Fruit fly (Drosophila melanogaster) whole organism, embryonic: ENCODE measurements around the gene caup.

Experiments
- Aef1 ChIP-seq: fragments of 200-800 bp; sonication (Bioruptor generic); IDR thresholded peaks from 3 replicates; pipeline ENCODE4 v1.3.6; 2022; ENCODE audit warnings: missing biosample characterization, missing genetic modification characterization
- Asciz ChIP-seq: fragments of 200-800 bp; sonication (Bioruptor generic); optimal IDR thresholded peaks from 2 replicates; lab custom pipeline; 2017; ENCODE audit warnings: missing biosample characterization, mild to moderate bottlenecking, missing genetic modification characterization, missing genetic modification reagents
- B-H2 ChIP-seq: fragments of 200-800 bp; sonication (Bioruptor generic); optimal IDR thresholded peaks from 2 replicates; lab custom pipeline; 2018; ENCODE audit warnings: missing biosample characterization, mild to moderate bottlenecking, missing genetic modification characterization
- CG12769 ChIP-seq: fragments of 200-800 bp; sonication (Bioruptor generic); optimal IDR thresholded peaks from 2 replicates; lab custom pipeline; 2019; ENCODE audit warnings: missing biosample characterization, mild to moderate bottlenecking, missing genetic modification characterization, moderate library complexity
- CG1602 ChIP-seq: fragments of 200-800 bp; sonication (Bioruptor generic); optimal IDR thresholded peaks from 3 replicates; lab custom pipeline; 2016; ENCODE audit warnings: missing biosample characterization, missing genetic modification characterization
- CG1647 ChIP-seq: fragments of 200-800 bp; sonication (Bioruptor generic); optimal IDR thresholded peaks from 3 replicates; lab custom pipeline; 2016; ENCODE audit warnings: missing biosample characterization, missing genetic modification characterization
- CG16815 ChIP-seq: fragments of 200-800 bp; sonication (Bioruptor generic); optimal IDR thresholded peaks from 3 replicates; lab custom pipeline; 2017; ENCODE audit warnings: missing biosample characterization, mild to moderate bottlenecking, missing genetic modification characterization
- CG17359 ChIP-seq: fragments of 200-800 bp; sonication (Bioruptor generic); optimal IDR thresholded peaks from 3 replicates; lab custom pipeline; 2018; ENCODE audit warnings: missing biosample characterization, mild to moderate bottlenecking, missing genetic modification characterization, moderate library complexity
- CG17829 ChIP-seq: fragments of 200-800 bp; optimal IDR thresholded peaks from 2 replicates; lab custom pipeline; 2019; ENCODE audit warnings: missing biosample characterization, mild to moderate bottlenecking, missing genetic modification characterization, moderate library complexity
- CG3065 ChIP-seq: fragments of 200-800 bp; sonication (Bioruptor generic); optimal IDR thresholded peaks from 2 replicates; lab custom pipeline; 2016; ENCODE audit warnings: missing biosample characterization, missing genetic modification characterization
- CG31441 ChIP-seq: fragments of 200-800 bp; sonication (Bioruptor generic); IDR thresholded peaks from 2 replicates; pipeline ENCODE4 v1.3.6; 2022; ENCODE audit warnings: missing biosample characterization, missing genetic modification characterization
- CG33557 ChIP-seq: fragments of 200-800 bp; sonication (Bioruptor generic); optimal IDR thresholded peaks from 2 replicates; lab custom pipeline; 2019; ENCODE audit warnings: missing biosample characterization, mild to moderate bottlenecking, missing genetic modification characterization, moderate library complexity
- CG3847 ChIP-seq: fragments of 200-800 bp; sonication (Bioruptor generic); IDR thresholded peaks from 2 replicates; pipeline ENCODE4 v1.3.6; 2022; ENCODE audit warnings: missing biosample characterization, missing genetic modification characterization
- CG4404 ChIP-seq: fragments of 200-800 bp; sonication (Bioruptor generic); IDR thresholded peaks from 2 replicates; pipeline ENCODE4 v1.3.6; 2022; ENCODE audit warnings: missing biosample characterization, missing genetic modification characterization
- CG4617 ChIP-seq: fragments of 200-800 bp; sonication (Bioruptor generic); optimal IDR thresholded peaks from 3 replicates; lab custom pipeline; 2016; ENCODE audit warnings: missing biosample characterization, missing genetic modification characterization, borderline replicate concordance
- CG4820 ChIP-seq: fragments of 200-800 bp; sonication (Bioruptor generic); optimal IDR thresholded peaks from 3 replicates; lab custom pipeline; 2016; ENCODE audit warnings: missing biosample characterization, missing genetic modification characterization
- CG9797 ChIP-seq: fragments of 200-800 bp; sonication (Bioruptor generic); optimal IDR thresholded peaks from 3 replicates; lab custom pipeline; 2018; ENCODE audit warnings: missing biosample characterization, mild to moderate bottlenecking, missing genetic modification characterization
- CkIIα-i1 ChIP-seq: fragments of 200-800 bp; sonication (Bioruptor generic); IDR thresholded peaks from 2 replicates; pipeline ENCODE4 v1.3.6; 2022; ENCODE audit warnings: missing biosample characterization, missing genetic modification characterization
- D19A ChIP-seq: fragments of 200-800 bp; optimal IDR thresholded peaks from 3 replicates; lab custom pipeline; 2019; ENCODE audit warnings: missing biosample characterization, mild to moderate bottlenecking, missing genetic modification characterization, moderate library complexity
- Ets65A ChIP-seq: fragments of 200-800 bp; sonication (Bioruptor generic); peaks from one replicate; lab custom pipeline; 2016; ENCODE audit warnings: missing biosample characterization, missing genetic modification characterization
- Fer1 ChIP-seq: fragments of 200-800 bp; sonication (Bioruptor generic); optimal IDR thresholded peaks from 2 replicates; lab custom pipeline; 2017; ENCODE audit warnings: missing biosample characterization, mild to moderate bottlenecking, missing genetic modification characterization
- Fer3 ChIP-seq: fragments of 200-800 bp; sonication (Bioruptor generic); optimal IDR thresholded peaks from 2 replicates; lab custom pipeline; 2018; ENCODE audit warnings: missing biosample characterization, mild to moderate bottlenecking, missing genetic modification characterization, moderate library complexity
- Meics ChIP-seq: fragments of 200-800 bp; sonication (Bioruptor generic); optimal IDR thresholded peaks from 2 replicates; lab custom pipeline; 2017; ENCODE audit warnings: missing biosample characterization, mild to moderate bottlenecking, missing genetic modification characterization
- Optix ChIP-seq: fragments of 200-800 bp; sonication (Bioruptor generic); IDR thresholded peaks from 3 replicates; pipeline ENCODE4 v1.3.6; 2022; ENCODE audit warnings: missing biosample characterization, missing genetic modification characterization
- Ravus ChIP-seq: fragments of 200-800 bp; sonication (Bioruptor generic); IDR thresholded peaks from 2 replicates; pipeline ENCODE4 v1.3.6; 2022; ENCODE audit warnings: missing biosample characterization, missing genetic modification characterization
- ato ChIP-seq: fragments of 200-800 bp; sonication (Bioruptor generic); IDR thresholded peaks from 2 replicates; pipeline ENCODE4 v1.3.6; 2022; ENCODE audit warnings: missing biosample characterization, missing genetic modification characterization; ENCODE audit not compliant: partially characterized antibody
- bcd ChIP-seq: fragments of 200-800 bp; sonication (Bioruptor generic); optimal IDR thresholded peaks from 2 replicates; lab custom pipeline; 2017; ENCODE audit warnings: missing biosample characterization, mild to moderate bottlenecking, missing genetic modification characterization
- caup ChIP-seq: fragments of 200-800 bp; sonication (Bioruptor generic); optimal IDR thresholded peaks from 3 replicates; lab custom pipeline; 2017; ENCODE audit warnings: missing biosample characterization, mild to moderate bottlenecking, missing genetic modification characterization, moderate library complexity; ENCODE audit not compliant: severe bottlenecking
- chn ChIP-seq: fragments of 200-800 bp; sonication (Bioruptor generic); optimal IDR thresholded peaks from 2 replicates; lab custom pipeline; 2016; ENCODE audit warnings: missing biosample characterization, missing genetic modification characterization
- ci ChIP-seq: fragments of 200-800 bp; sonication (Bioruptor generic); IDR thresholded peaks from 3 replicates; pipeline ENCODE4 v1.3.6; 2022; ENCODE audit warnings: missing biosample characterization, missing genetic modification characterization
- crc ChIP-seq: fragments of 200-800 bp; sonication (Bioruptor generic); optimal IDR thresholded peaks from 2 replicates; lab custom pipeline; 2016; ENCODE audit warnings: missing biosample characterization, missing genetic modification characterization
- crol ChIP-seq: fragments of 200-800 bp; sonication (Bioruptor generic); IDR thresholded peaks from 2 replicates; pipeline ENCODE4 v1.3.6; 2022; ENCODE audit warnings: missing biosample characterization, missing genetic modification characterization
- danr ChIP-seq: fragments of 200-800 bp; sonication (Bioruptor generic); IDR thresholded peaks from 2 replicates; pipeline ENCODE4 v1.3.6; 2022; ENCODE audit warnings: missing biosample characterization, missing genetic modification characterization
- dimm ChIP-seq: fragments of 200-800 bp; sonication (Bioruptor generic); IDR thresholded peaks from 2 replicates; pipeline ENCODE4 v1.3.6; 2022; ENCODE audit warnings: missing biosample characterization, missing genetic modification characterization
- exex ChIP-seq: fragments of 200-800 bp; sonication (Bioruptor generic); optimal IDR thresholded peaks from 4 replicates; lab custom pipeline; 2018; ENCODE audit warnings: missing biosample characterization, mild to moderate bottlenecking, missing genetic modification characterization, moderate library complexity
- grau ChIP-seq: fragments of 200-800 bp; optimal IDR thresholded peaks from 3 replicates; lab custom pipeline; 2019; ENCODE audit warnings: missing biosample characterization, mild to moderate bottlenecking, missing genetic modification characterization, moderate library complexity
- kni ChIP-seq: fragments of 200-800 bp; sonication (Bioruptor generic); optimal IDR thresholded peaks from 3 replicates; lab custom pipeline; 2017; ENCODE audit warnings: mild to moderate bottlenecking, missing biosample characterization, missing genetic modification reagents, missing genetic modification characterization
- lola ChIP-seq, 3 experiments: fragments of >200 bp in 2 of 3; fragments of 200-800 bp in 1 of 3; sonication (Bioruptor generic) in 1 of 3; optimal IDR thresholded peaks; 2 replicates each; lab custom pipeline; 2017 to 2019; ENCODE audit warnings: missing biosample characterization in 3 of 3, missing genetic modification characterization in 3 of 3, mild to moderate bottlenecking in 1 of 3, moderate library complexity in 1 of 3
- mirr ChIP-seq: fragments of 200-800 bp; sonication (Bioruptor generic); optimal IDR thresholded peaks from 3 replicates; lab custom pipeline; 2018; ENCODE audit warnings: missing biosample characterization, mild to moderate bottlenecking, missing genetic modification characterization
- nerfin-1 ChIP-seq: fragments of 200-800 bp; sonication (Bioruptor generic); optimal IDR thresholded peaks from 3 replicates; lab custom pipeline; 2019; ENCODE audit warnings: missing biosample characterization, mild to moderate bottlenecking, missing genetic modification characterization, moderate library complexity
- nmo ChIP-seq: fragments of 200-800 bp; sonication (Bioruptor generic); optimal IDR thresholded peaks from 2 replicates; lab custom pipeline; 2018; ENCODE audit warnings: missing biosample characterization, mild to moderate bottlenecking, missing genetic modification characterization, moderate library complexity
- oc ChIP-seq: fragments of 200-800 bp; sonication (Bioruptor generic); optimal IDR thresholded peaks from 2 replicates; lab custom pipeline; 2018; ENCODE audit warnings: missing biosample characterization, mild to moderate bottlenecking, missing genetic modification characterization, moderate library complexity
- pho ChIP-seq: fragments of 200-800 bp; sonication (Bioruptor generic); optimal IDR thresholded peaks from 2 replicates; lab custom pipeline; 2016; ENCODE audit warnings: missing biosample characterization, missing genetic modification characterization
- sens-2 ChIP-seq: fragments of 200-800 bp; sonication (Bioruptor generic); IDR thresholded peaks from 2 replicates; pipeline ENCODE4 v1.3.6; 2022; ENCODE audit warnings: missing biosample characterization, missing genetic modification characterization
- tgo ChIP-seq: fragments of 200-800 bp; sonication (Bioruptor generic); IDR thresholded peaks from 3 replicates; pipeline ENCODE4 v1.3.6; 2022; ENCODE audit warnings: missing biosample characterization, missing genetic modification characterization
- tin ChIP-seq: fragments of 200-800 bp; sonication (Bioruptor generic); optimal IDR thresholded peaks from 3 replicates; lab custom pipeline; 2016; ENCODE audit warnings: missing biosample characterization, missing genetic modification characterization
- vvl ChIP-seq: fragments of 200-800 bp; sonication (Bioruptor generic); IDR thresholded peaks from 2 replicates; pipeline ENCODE4 v1.3.6; 2022; ENCODE audit warnings: missing biosample characterization, missing genetic modification characterization
- zf30C ChIP-seq: fragments of 200-800 bp; sonication (Bioruptor generic); optimal IDR thresholded peaks from 3 replicates; lab custom pipeline; 2018; ENCODE audit warnings: missing biosample characterization, mild to moderate bottlenecking, missing genetic modification characterization

The caup gene

dm6 chr3L:12572366-12572765 is 37.1 kb upstream of the caup start, which contains the start of gene sowah (continued):
- TF ChIP-seq nerfin-1 = peak; percentile 43
- TF ChIP-seq CG1647 (GFP tag; lab: Kevin White, UChicago) = peak; percentile 16
- TF ChIP-seq crc (GFP tag; lab: Kevin White, UChicago) = no peak
- 0 out of 2 replicates have a peak, but pooled peaks have one; percentile 21 for TF ChIP-seq danr
- TF ChIP-seq mirr (GFP tag; lab: Kevin White, UChicago) = no peak
- peak; percentile 60 for TF ChIP-seq Aef1
- TF ChIP-seq zf30C (GFP tag; lab: Kevin White, UChicago) = peak; percentile 35
- peak; percentile 48; the same call in 1 of the 2 replicates for TF ChIP-seq ato (GFP tag; lab: Robert Waterston, UW)
- TF ChIP-seq CG3065 = peak; percentile 42
- peak; percentile 38 for TF ChIP-seq Fer3
- no peak for TF ChIP-seq dimm (GFP tag; lab: Robert Waterston, UW)
- peak; percentile 97 for TF ChIP-seq Ets65A
- peak; percentile 42 for TF ChIP-seq Meics (GFP tag; lab: Kevin White, UChicago)
- no peak for TF ChIP-seq exex
- peak in 1 of 3 experiments; percentile 3 for TF ChIP-seq lola (GFP tag; optimal IDR thresholded peaks at IDR 0.05; lab: Kevin White, UChicago)
- no peak for TF ChIP-seq CG4404 (GFP tag; lab: Robert Waterston, UW)
- peak; percentile 71 for TF ChIP-seq bcd (GFP tag; lab: Kevin White, UChicago)
- peak; percentile 23; the same call in 1 of the 3 replicates for TF ChIP-seq Optix (GFP tag; lab: Robert Waterston, UW)
- no peak for TF ChIP-seq crol (GFP tag; lab: Robert Waterston, UW)
- no peak for TF ChIP-seq Ravus (GFP tag; lab: Robert Waterston, UW)
- peak; percentile 51 for TF ChIP-seq CG17829 (tag; lab: Kevin White, UChicago)
- TF ChIP-seq CG17359 (tag; lab: Kevin White, UChicago) = peak; percentile 40
- peak; percentile 65; the same call in 1 of the 2 replicates for TF ChIP-seq vvl (GFP tag; lab: Robert Waterston, UW)
- TF ChIP-seq kni (GFP tag; lab: Kevin White, UChicago) = no peak
- TF ChIP-seq B-H2 (GFP tag; lab: Kevin White, UChicago) = peak; percentile 24
- TF ChIP-seq Fer1 (GFP tag; lab: Kevin White, UChicago) = no peak
- TF ChIP-seq nmo (GFP tag; lab: Kevin White, UChicago) = peak; percentile 68
- peak; percentile 47 for TF ChIP-seq grau
- 0 out of 3 replicates have a peak, but pooled peaks have one; percentile 33 for TF ChIP-seq tgo (GFP tag; lab: Robert Waterston, UW)
- no peak for TF ChIP-seq CkIIα-i1 (GFP tag; lab: Robert Waterston, UW)
- peak; percentile 21 for TF ChIP-seq CG1602
- TF ChIP-seq CG3847 (GFP tag; lab: Robert Waterston, UW) = peak; percentile 35; the same call in 1 of the 2 replicates
- TF ChIP-seq CG31441 (GFP tag; lab: Robert Waterston, UW) = peak; percentile 50
- TF ChIP-seq Asciz (GFP tag; lab: Kevin White, UChicago) = no peak
- no peak; the same call in 1 of the 3 replicates for TF ChIP-seq ci (GFP tag; lab: Robert Waterston, UW)
- TF ChIP-seq CG12769 (tag; lab: Kevin White, UChicago) = peak; percentile 35
- TF ChIP-seq CG4820 (GFP tag; lab: Kevin White, UChicago) = peak; percentile 40
- peak; percentile 33 for TF ChIP-seq D19A (tag; lab: Kevin White, UChicago)
- TF ChIP-seq tin = peak; percentile 39
- peak; percentile 39 for TF ChIP-seq caup
- TF ChIP-seq CG33557 (GFP tag; lab: Kevin White, UChicago) = peak; percentile 0
- TF ChIP-seq CG16815 (GFP tag; lab: Kevin White, UChicago) = no peak
- peak; percentile 31 for TF ChIP-seq chn (GFP tag; lab: Kevin White, UChicago)
- peak; percentile 99 for TF ChIP-seq CG4617 (GFP tag; lab: Kevin White, UChicago)
- peak; percentile 40 for TF ChIP-seq oc (tag; lab: Kevin White, UChicago)
- peak; percentile 51 for TF ChIP-seq pho (GFP tag; lab: Kevin White, UChicago)
- TF ChIP-seq sens-2 (GFP tag; lab: Robert Waterston, UW) = no peak
- peak; percentile 18 for TF ChIP-seq CG9797
